Worm (Caenorhabditis elegans) whole organism, early embryonic: Measurements from ENCODE around the gene sre-26.

ENCODE experiments used
- ceh-13 ChIP-seq: fragments of 200-800 bp; sonication (Bioruptor generic); optimal IDR thresholded peaks from 2 replicates; lab custom pipeline; 2018; ENCODE audit warnings: mild to moderate bottlenecking, missing genetic modification characterization, missing compliant biosample characterization
- ceh-36 ChIP-seq: sonication (generic microtip); optimal IDR thresholded peaks from 2 replicates; lab custom pipeline; 2016; ENCODE audit warnings: missing genetic modification characterization, inconsistent platforms, missing compliant biosample characterization
- flt-1 ChIP-seq: fragments of 200-800 bp; sonication (Bioruptor generic); IDR thresholded peaks from 2 replicates; pipeline ENCODE4 v1.3.6; 2022; ENCODE audit warnings: missing genetic modification characterization, missing compliant biosample characterization
- hmbx-1 ChIP-seq: sonication (generic microtip); optimal IDR thresholded peaks from 2 replicates; lab custom pipeline; 2016; ENCODE audit warnings: mild to moderate bottlenecking, missing genetic modification characterization, missing compliant biosample characterization
- hmg-4 ChIP-seq: fragments of 200-800 bp; sonication (Bioruptor generic); optimal IDR thresholded peaks from 2 replicates; lab custom pipeline; 2018; ENCODE audit warnings: mild to moderate bottlenecking, missing genetic modification characterization, missing compliant biosample characterization
- scrt-1 ChIP-seq: fragments of 200-800 bp; sonication (Bioruptor generic); IDR thresholded peaks from 2 replicates; pipeline ENCODE4 v1.3.6; 2022; ENCODE audit warnings: missing genetic modification characterization, missing compliant biosample characterization
- sea-1 ChIP-seq: fragments of 200-800 bp; sonication (Bioruptor generic); conservative IDR thresholded peaks from 2 replicates; pipeline ENCODE4 v1.3.6; 2022; ENCODE audit warnings: missing genetic modification characterization, missing compliant biosample characterization

DNA sequence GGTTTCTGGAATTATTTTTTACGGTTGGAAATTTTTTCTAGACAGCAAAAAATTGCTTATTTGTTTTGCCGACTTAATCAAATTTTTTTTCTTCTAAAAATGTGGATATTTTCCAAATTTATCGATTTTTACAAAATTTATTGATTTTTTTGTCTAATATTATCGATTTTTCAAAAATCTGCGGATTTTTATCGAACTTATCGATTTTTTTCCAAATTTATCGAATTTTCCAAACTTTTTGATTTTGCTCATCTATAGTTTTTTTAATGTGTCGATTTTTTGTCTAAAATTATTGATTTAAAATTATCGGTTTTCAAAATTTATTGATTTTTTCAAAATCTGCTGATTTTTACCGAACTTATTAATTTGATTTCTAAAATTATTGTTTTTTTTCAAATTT is 26.2 kb downstream of the sre-26 start:
- TF ChIP-seq scrt-1 (GFP tag; lab: Robert Waterston, UW), result no peak
- TF ChIP-seq hmbx-1, result no peak
- no peak for TF ChIP-seq flt-1 (GFP tag; lab: Robert Waterston, UW)
- TF ChIP-seq ceh-36 (tag; lab: Kevin White, UChicago), result no peak
- no peak for TF ChIP-seq sea-1 (GFP tag; lab: Robert Waterston, UW)
- TF ChIP-seq ceh-13 (GFP tag; lab: Kevin White, UChicago), result no peak
- TF ChIP-seq hmg-4 (GFP tag; lab: Kevin White, UChicago), result no peak
